Worm (Caenorhabditis elegans) whole organism, early embryonic: Measurements from ENCODE around the gene C07A12.18.

ENCODE experiments used
- ama-1 ChIP-seq: fragments of 150-350 bp; optimal IDR thresholded peaks from 2 replicates; lab custom pipeline; 2014
- hmbx-1 ChIP-seq: sonication (generic microtip); optimal IDR thresholded peaks from 2 replicates; lab custom pipeline; 2016; ENCODE audit warnings: mild to moderate bottlenecking, missing genetic modification characterization, missing compliant biosample characterization
- hnd-1 ChIP-seq: sonication (generic microtip); optimal IDR thresholded peaks from 2 replicates; lab custom pipeline; 2016; ENCODE audit warnings: missing genetic modification characterization, missing compliant biosample characterization
- pes-1 ChIP-seq: fragments of 200-800 bp; sonication (Bioruptor generic); IDR thresholded peaks from 2 replicates; pipeline ENCODE4 v1.3.6; 2022; ENCODE audit warnings: missing genetic modification reagents, missing genetic modification characterization, missing compliant biosample characterization
- tbx-37 ChIP-seq: fragments of 200-800 bp; sonication (Bioruptor generic); conservative IDR thresholded peaks from 2 replicates; pipeline ENCODE4 v1.3.6; 2022; ENCODE audit warnings: missing genetic modification reagents, missing genetic modification characterization, missing compliant biosample characterization

ce11 chrX:4553033-4553432 is 3.3 kb upstream of the C07A12.18 start:
- TF ChIP-seq ama-1 (lab: Kevin White, UChicago), result no peak
- TF ChIP-seq hmbx-1 (tag; lab: Kevin White, UChicago), result no peak
- no peak for TF ChIP-seq hnd-1
- no peak for TF ChIP-seq tbx-37 (GFP tag; lab: Robert Waterston, UW)
- TF ChIP-seq pes-1 (GFP tag; lab: Robert Waterston, UW), result no peak
